Fruit fly (Drosophila melanogaster) S2 (cell line): Measurements from ENCODE around the gene CG14915.

Source experiments
- CG8478 ChIP-seq: fragments of >200 bp; optimal IDR thresholded peaks from 2 replicates; lab custom pipeline; 2018
- CTCF ChIP-seq, 2 experiments: fragments of >200 bp; optimal IDR thresholded peaks; 2 replicates each; lab custom pipeline; 2018

DNA sequence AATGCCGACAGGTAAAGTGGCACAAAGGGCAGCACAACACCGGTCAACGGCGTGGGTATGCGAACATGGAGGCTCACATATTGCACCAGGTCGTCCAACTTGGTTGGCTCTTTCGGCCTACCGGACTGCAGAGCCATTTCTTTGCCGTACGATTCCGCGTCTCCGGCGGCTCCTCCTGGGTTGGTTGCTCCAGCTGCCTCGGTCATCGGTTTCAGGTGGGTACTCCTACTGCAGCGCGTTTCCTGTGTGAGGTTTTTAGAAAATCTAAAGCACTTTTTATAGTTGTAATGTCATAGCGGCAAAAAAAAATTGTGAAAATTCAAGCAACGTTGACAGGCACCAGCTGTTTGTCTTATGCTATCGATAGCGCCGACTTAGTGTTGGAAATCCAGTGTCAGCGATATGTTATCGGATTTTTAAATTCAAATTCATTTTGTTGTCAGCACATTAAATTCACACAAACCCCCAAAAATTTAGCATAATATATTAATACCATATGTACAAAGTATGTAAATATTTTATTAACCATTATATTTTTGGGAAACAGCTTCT is 49.2 kb downstream of the CG14915 start, which contains the start of gene CG6230:
- no peak for TF ChIP-seq CG8478 (lab: Kevin White, UChicago)
- TF ChIP-seq CTCF (optimal IDR thresholded peaks at IDR 0.05; lab: Kevin White, UChicago), result no peak
